Worm (Caenorhabditis elegans) whole organism, L2 larva: Measurements from ENCODE around the gene F09A5.3.

ENCODE experiments used
- C34F6.9 ChIP-seq: fragments of 150-350 bp; optimal IDR thresholded peaks from 2 replicates; lab custom pipeline; 2014; ENCODE audit warnings: missing biosample characterization, missing genetic modification characterization
- F13H6.1 ChIP-seq: sonication (generic microtip); optimal IDR thresholded peaks from 2 replicates; lab custom pipeline; 2016; ENCODE audit warnings: missing genetic modification characterization, missing compliant biosample characterization
- ZK546.5 ChIP-seq: sonication (generic microtip); optimal IDR thresholded peaks from 2 replicates; lab custom pipeline; 2017; ENCODE audit warnings: missing biosample characterization, missing genetic modification characterization
- alr-1 ChIP-seq: fragments of 150-350 bp; optimal IDR thresholded peaks from 2 replicates; lab custom pipeline; 2014; ENCODE audit warnings: missing biosample characterization, missing genetic modification characterization
- ama-1 ChIP-seq: fragments of 150-350 bp; optimal IDR thresholded peaks from 2 replicates; lab custom pipeline; 2018; ENCODE audit warnings: inconsistent platforms
- blmp-1 ChIP-seq: sonication (generic microtip); optimal IDR thresholded peaks from 2 replicates; lab custom pipeline; 2017; ENCODE audit warnings: missing genetic modification characterization, mild to moderate bottlenecking, missing compliant biosample characterization, antibody characterized with exemption, moderate library complexity; ENCODE audit not compliant: insufficient read depth
- ceh-16 ChIP-seq: fragments of 150-350 bp; optimal IDR thresholded peaks from 2 replicates; lab custom pipeline; 2014; ENCODE audit warnings: missing biosample characterization, missing genetic modification characterization
- ceh-82 ChIP-seq: fragments of 150-350 bp; optimal IDR thresholded peaks from 2 replicates; lab custom pipeline; 2014; ENCODE audit warnings: missing biosample characterization, missing genetic modification characterization
- crh-2 ChIP-seq: sonication (generic microtip); optimal IDR thresholded peaks from 2 replicates; lab custom pipeline; 2017; ENCODE audit warnings: missing biosample characterization, missing genetic modification characterization
- dmd-4 ChIP-seq: sonication (generic microtip); optimal IDR thresholded peaks from 2 replicates; lab custom pipeline; 2017; ENCODE audit warnings: missing biosample characterization, missing genetic modification characterization
- elt-1 ChIP-seq: fragments of 150-350 bp; optimal IDR thresholded peaks from 2 replicates; lab custom pipeline; 2014; ENCODE audit warnings: missing biosample characterization, missing genetic modification characterization
- fos-1 ChIP-seq: fragments of 150-350 bp; optimal IDR thresholded peaks from 2 replicates; lab custom pipeline; 2014; ENCODE audit warnings: missing biosample characterization, missing genetic modification characterization
- gmeb-1 ChIP-seq: fragments of 150-350 bp; optimal IDR thresholded peaks from 2 replicates; lab custom pipeline; 2014; ENCODE audit warnings: missing biosample characterization, missing genetic modification characterization
- lin-11 ChIP-seq: fragments of 150-350 bp; sonication (generic microtip); optimal IDR thresholded peaks from 2 replicates; lab custom pipeline; 2014; ENCODE audit warnings: missing biosample characterization, missing genetic modification characterization, inconsistent platforms, mixed read lengths
- lin-13 ChIP-seq: fragments of 150-350 bp; optimal IDR thresholded peaks from 2 replicates; lab custom pipeline; 2014; ENCODE audit warnings: missing biosample characterization, missing genetic modification reagents, missing genetic modification characterization
- lin-39 ChIP-seq: fragments of 150-350 bp; optimal IDR thresholded peaks from 2 replicates; lab custom pipeline; 2014; ENCODE audit warnings: missing biosample characterization, missing genetic modification reagents, missing genetic modification characterization
- lsy-2 ChIP-seq, 2 experiments: fragments of 150-350 bp in 1 of 2; sonication (generic microtip) in 1 of 2; optimal IDR thresholded peaks; 2 replicates each; lab custom pipeline; 2014 to 2017; ENCODE audit warnings: missing biosample characterization in 2 of 2, missing genetic modification characterization in 2 of 2
- mab-5 ChIP-seq: fragments of 150-350 bp; optimal IDR thresholded peaks from 2 replicates; lab custom pipeline; 2014; ENCODE audit warnings: missing biosample characterization, missing genetic modification characterization
- mbf-1 ChIP-seq: sonication (generic microtip); optimal IDR thresholded peaks from 2 replicates; lab custom pipeline; 2017; ENCODE audit warnings: missing biosample characterization, missing genetic modification characterization
- mdl-1 ChIP-seq, 2 experiments: fragments of 150-350 bp in 1 of 2; sonication (generic microtip) in 1 of 2; optimal IDR thresholded peaks; 2 replicates each; lab custom pipeline; 2017; ENCODE audit warnings: missing biosample characterization in 2 of 2, missing genetic modification characterization in 2 of 2
- nhr-10 ChIP-seq: sonication (generic microtip); optimal IDR thresholded peaks from 2 replicates; lab custom pipeline; 2017; ENCODE audit warnings: missing biosample characterization, missing genetic modification characterization
- nhr-11 ChIP-seq: fragments of 150-350 bp; optimal IDR thresholded peaks from 2 replicates; lab custom pipeline; 2014; ENCODE audit warnings: missing biosample characterization, missing genetic modification characterization
- nhr-12 ChIP-seq: fragments of 150-350 bp; optimal IDR thresholded peaks from 2 replicates; lab custom pipeline; 2014; ENCODE audit warnings: missing biosample characterization, missing genetic modification characterization
- nhr-129 ChIP-seq: fragments of 150-350 bp; optimal IDR thresholded peaks from 2 replicates; lab custom pipeline; 2014; ENCODE audit warnings: missing biosample characterization, missing genetic modification characterization
- nhr-21 ChIP-seq: fragments of 150-350 bp; optimal IDR thresholded peaks from 2 replicates; lab custom pipeline; 2014; ENCODE audit warnings: missing biosample characterization, missing genetic modification characterization
- nhr-237 ChIP-seq: fragments of 150-350 bp; optimal IDR thresholded peaks from 2 replicates; lab custom pipeline; 2014; ENCODE audit warnings: missing biosample characterization, missing genetic modification characterization
- nhr-25 ChIP-seq: fragments of 150-350 bp; sonication (generic microtip); optimal IDR thresholded peaks from 3 replicates; lab custom pipeline; 2014; ENCODE audit warnings: missing biosample characterization, missing genetic modification characterization
- nhr-6 ChIP-seq: fragments of 150-350 bp; optimal IDR thresholded peaks from 2 replicates; lab custom pipeline; 2014; ENCODE audit warnings: missing biosample characterization, missing genetic modification characterization
- nhr-77 ChIP-seq: fragments of 150-350 bp; optimal IDR thresholded peaks from 2 replicates; lab custom pipeline; 2014; ENCODE audit warnings: missing biosample characterization, missing genetic modification characterization
- peb-1 ChIP-seq: fragments of 150-350 bp; optimal IDR thresholded peaks from 2 replicates; lab custom pipeline; 2014; ENCODE audit warnings: missing biosample characterization, missing genetic modification characterization
- sem-4 ChIP-seq: fragments of 150-350 bp; optimal IDR thresholded peaks from 2 replicates; lab custom pipeline; 2014; ENCODE audit warnings: missing biosample characterization, missing genetic modification reagents, missing genetic modification characterization
- skn-1 ChIP-seq: sonication (generic microtip); optimal IDR thresholded peaks from 2 replicates; lab custom pipeline; 2017; ENCODE audit warnings: missing biosample characterization, missing genetic modification characterization
- sma-3 ChIP-seq: sonication (generic microtip); optimal IDR thresholded peaks from 2 replicates; lab custom pipeline; 2016; ENCODE audit warnings: missing genetic modification reagents, missing genetic modification characterization, missing compliant biosample characterization
- sma-9 ChIP-seq, 2 experiments: fragments of 150-350 bp in 1 of 2; sonication (generic microtip) in 1 of 2; optimal IDR thresholded peaks; 2 replicates each; lab custom pipeline; 2014 to 2016; ENCODE audit warnings: missing genetic modification characterization in 2 of 2, mild to moderate bottlenecking in 1 of 2, missing biosample characterization in 1 of 2, missing compliant biosample characterization in 1 of 2, missing genetic modification reagents in 1 of 2, moderate library complexity in 1 of 2
- snpc-4 ChIP-seq: fragments of 150-350 bp; optimal IDR thresholded peaks from 2 replicates; lab custom pipeline; 2014; ENCODE audit warnings: missing biosample characterization, missing genetic modification characterization
- unc-39 ChIP-seq: fragments of 150-350 bp; optimal IDR thresholded peaks from 2 replicates; lab custom pipeline; 2014; ENCODE audit warnings: missing biosample characterization, missing genetic modification characterization
- unc-55 ChIP-seq: fragments of 150-350 bp; sonication (generic microtip); optimal IDR thresholded peaks from 3 replicates; lab custom pipeline; 2014; ENCODE audit warnings: missing biosample characterization, missing genetic modification reagents, missing genetic modification characterization
- unc-62 ChIP-seq: fragments of 150-350 bp; optimal IDR thresholded peaks from 2 replicates; lab custom pipeline; 2014; ENCODE audit warnings: missing biosample characterization, missing genetic modification reagents, missing genetic modification characterization
- zag-1 ChIP-seq: fragments of 150-350 bp; optimal IDR thresholded peaks from 2 replicates; lab custom pipeline; 2014; ENCODE audit warnings: missing biosample characterization, missing genetic modification characterization
- ztf-4 ChIP-seq: fragments of 150-350 bp; optimal IDR thresholded peaks from 2 replicates; lab custom pipeline; 2014; ENCODE audit warnings: missing biosample characterization, missing genetic modification characterization

F09A5.3 gene

DNA sequence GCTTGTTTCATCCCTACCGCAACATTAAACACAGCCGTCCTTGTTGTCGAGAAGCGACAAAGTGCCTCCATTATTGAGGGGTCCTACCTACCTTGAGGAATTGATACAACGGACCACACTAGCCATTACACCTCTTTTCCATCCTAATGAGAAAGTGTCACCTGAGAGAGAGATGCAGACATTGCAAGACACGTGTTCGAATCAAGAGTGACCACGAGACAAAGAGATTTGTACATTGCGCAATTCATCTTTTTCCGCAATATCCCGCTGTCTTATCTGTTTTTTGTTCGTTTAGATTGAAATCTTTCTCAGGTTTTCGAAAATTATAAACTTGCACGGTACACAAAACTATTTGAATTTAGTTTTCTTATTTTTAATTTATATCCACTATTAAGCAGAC lies 27.7 kb downstream of the F09A5.3 start:
- TF ChIP-seq ztf-4 (tag; lab: Kevin White, UChicago) (peak; percentile 11), unc-62 (GFP tag; lab: Kevin White, UChicago) (no peak), lsy-2 (tag; optimal IDR thresholded peaks at IDR 0.05; lab: Kevin White, UChicago) (peak in 1 of 2 experiments; percentile 44), sma-9 (GFP tag; optimal IDR thresholded peaks at IDR 0.05; lab: Kevin White, UChicago) (peak; percentile 72), sma-9 (tag; optimal IDR thresholded peaks at IDR 0.05; lab: Kevin White, UChicago) (no peak), fos-1 (tag; lab: Kevin White, UChicago) (peak; percentile 12), lin-13 (GFP tag; lab: Kevin White, UChicago) (no peak), alr-1 (tag; lab: Kevin White, UChicago) (no peak), gmeb-1 (tag; lab: Kevin White, UChicago) (no peak), ZK546.5 (tag; lab: Kevin White, UChicago) (no peak), zag-1 (tag; lab: Kevin White, UChicago) (no peak), nhr-12 (no peak), nhr-21 (tag; lab: Kevin White, UChicago) (peak; percentile 66), sem-4 (tag; lab: Kevin White, UChicago) (peak; percentile 57), ceh-16 (tag; lab: Kevin White, UChicago) (no peak), ceh-82 (no peak), dmd-4 (no peak), mdl-1 (tag; optimal IDR thresholded peaks at IDR 0.05; lab: Kevin White, UChicago) (peak; percentile 57 to 68), unc-39 (no peak), crh-2 (tag; lab: Kevin White, UChicago) (peak; percentile 17), C34F6.9 (tag; lab: Kevin White, UChicago) (peak; percentile 69), nhr-10 (tag; lab: Kevin White, UChicago) (no peak), nhr-129 (tag; lab: Kevin White, UChicago) (peak; percentile 93), blmp-1 (tag; lab: Kevin White, UChicago) (peak; percentile 1), F13H6.1 (tag; lab: Kevin White, UChicago) (peak; percentile 48), elt-1 (peak; percentile 38), lin-11 (tag; lab: Kevin White, UChicago) (no peak), nhr-25 (tag; lab: Kevin White, UChicago) (peak; percentile 46), nhr-6 (tag; lab: Kevin White, UChicago) (peak; percentile 34), lin-39 (tag; lab: Kevin White, UChicago) (no peak), peb-1 (tag; lab: Kevin White, UChicago) (no peak)

DNA sequence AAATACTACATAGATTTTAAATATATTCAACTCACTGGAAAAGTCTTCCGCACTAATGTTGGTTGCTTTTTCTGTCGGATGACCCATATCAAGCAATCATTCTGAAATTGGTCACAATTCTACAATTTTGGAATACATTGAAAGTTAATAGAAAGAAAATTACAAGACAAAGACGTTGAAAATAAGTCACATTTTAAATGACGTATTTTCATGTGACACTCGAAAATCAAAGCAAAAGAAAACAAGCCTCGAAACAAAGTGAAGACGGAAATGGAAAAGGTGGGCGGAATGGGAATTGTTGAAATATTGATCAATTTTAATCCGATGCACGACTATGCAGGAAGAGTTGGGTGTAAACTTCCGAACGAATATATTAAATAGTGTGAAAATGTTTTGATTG lies 28.6 kb downstream of the F09A5.3 start, which contains the start of gene mob-2:
Gene mob-2, minus strand, starts transcription at position 101 of the 400 bp plus-strand sequence.
- TF ChIP-seq dmd-4 (no peak), lsy-2 (tag; optimal IDR thresholded peaks at IDR 0.05; lab: Kevin White, UChicago) (no peak), sma-9 (GFP tag; optimal IDR thresholded peaks at IDR 0.05; lab: Kevin White, UChicago) (no peak), sma-9 (tag; optimal IDR thresholded peaks at IDR 0.05; lab: Kevin White, UChicago) (no peak), snpc-4 (tag; lab: Kevin White, UChicago) (no peak), nhr-21 (tag; lab: Kevin White, UChicago) (no peak), nhr-10 (tag; lab: Kevin White, UChicago) (no peak), ztf-4 (tag; lab: Kevin White, UChicago) (no peak), nhr-237 (no peak), ama-1 (no peak), nhr-25 (tag; lab: Kevin White, UChicago) (no peak), mbf-1 (tag; lab: Kevin White, UChicago) (no peak), lin-13 (GFP tag; lab: Kevin White, UChicago) (no peak), crh-2 (tag; lab: Kevin White, UChicago) (no peak), mdl-1 (tag; optimal IDR thresholded peaks at IDR 0.05; lab: Kevin White, UChicago) (no peak), nhr-11 (tag; lab: Kevin White, UChicago) (no peak), nhr-129 (tag; lab: Kevin White, UChicago) (no peak), nhr-6 (tag; lab: Kevin White, UChicago) (no peak), nhr-77 (no peak)
- TF ChIP-seq, all 48 proteins: peak for 0

DNA sequence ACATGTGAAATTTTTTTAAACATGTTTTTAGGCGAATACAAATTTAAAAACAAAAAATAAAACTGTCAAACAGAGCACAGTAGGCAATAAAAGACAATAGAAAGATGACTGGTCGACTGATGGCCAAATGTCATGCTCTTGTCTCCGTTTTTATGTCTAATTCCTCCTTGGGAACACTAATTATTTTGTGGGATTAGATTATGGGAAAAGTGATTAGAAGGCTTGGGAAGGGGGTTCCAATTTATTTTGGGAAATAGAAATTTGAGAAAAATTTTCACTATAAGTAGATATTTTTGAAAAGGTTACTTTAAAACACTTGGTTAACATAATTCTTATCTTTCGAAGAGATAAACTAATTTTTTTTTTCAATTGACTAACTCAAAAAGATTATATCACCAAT lies 29.4 kb downstream of the F09A5.3 start:
- TF ChIP-seq unc-62 (GFP tag; lab: Kevin White, UChicago) (no peak), elt-1 (no peak), mbf-1 (tag; lab: Kevin White, UChicago) (no peak)

DNA sequence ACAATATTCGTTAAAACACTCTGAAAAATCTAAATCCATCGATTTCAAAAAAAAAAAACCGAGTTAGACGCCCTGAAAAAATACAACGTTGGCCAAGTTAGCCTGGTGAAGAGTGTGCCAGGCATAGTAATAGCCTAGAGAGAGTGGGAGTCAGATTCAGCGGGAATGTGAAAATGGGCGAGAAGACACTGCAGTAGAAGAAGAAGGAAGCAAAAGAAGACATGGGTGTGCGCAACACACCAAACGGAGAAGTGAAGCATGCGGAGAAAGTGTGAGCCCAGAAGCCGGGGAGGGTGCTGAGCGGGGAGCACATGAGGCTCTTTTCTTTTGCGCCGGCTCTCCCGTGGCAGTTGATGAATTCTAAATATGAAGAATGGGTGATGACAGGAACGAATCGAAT lies 29.8 kb downstream of the F09A5.3 start:
- TF ChIP-seq C34F6.9 (tag; lab: Kevin White, UChicago) = peak; percentile 50
- no peak for TF ChIP-seq alr-1 (tag; lab: Kevin White, UChicago)
- TF ChIP-seq skn-1 (tag; lab: Kevin White, UChicago) = no peak
- no peak for TF ChIP-seq sma-3
- TF ChIP-seq ZK546.5 (tag; lab: Kevin White, UChicago) = no peak
- peak; percentile 32 for TF ChIP-seq nhr-129 (tag; lab: Kevin White, UChicago)
- TF ChIP-seq mbf-1 (tag; lab: Kevin White, UChicago) = no peak
- TF ChIP-seq fos-1 (tag; lab: Kevin White, UChicago) = no peak
- TF ChIP-seq lsy-2 (tag; optimal IDR thresholded peaks at IDR 0.05; lab: Kevin White, UChicago) = peak in 1 of 2 experiments; percentile 33
- TF ChIP-seq mab-5 (tag; lab: Kevin White, UChicago) = no peak
- TF ChIP-seq nhr-10 (tag; lab: Kevin White, UChicago) = no peak
- TF ChIP-seq unc-55 (GFP tag; lab: Kevin White, UChicago) = peak; percentile 58
- no peak for TF ChIP-seq nhr-25 (tag; lab: Kevin White, UChicago)
